Fruit fly (Drosophila melanogaster) whole organism, prepupa: ENCODE measurements around the gene RpS5b.

Source experiments
- Blimp-1 ChIP-seq: fragments of 200-800 bp; sonication (Bioruptor generic); optimal IDR thresholded peaks from 3 replicates; lab custom pipeline; 2017; ENCODE audit warnings: missing biosample characterization, missing genetic modification characterization, mild to moderate bottlenecking, moderate library complexity, missing genetic modification reagents
- CG10631 ChIP-seq: fragments of 200-800 bp; sonication (Bioruptor generic); optimal IDR thresholded peaks from 2 replicates; lab custom pipeline; 2016; ENCODE audit warnings: missing biosample characterization, missing genetic modification characterization
- CG11294 ChIP-seq: fragments of 200-800 bp; sonication (Bioruptor generic); IDR thresholded peaks from 2 replicates; pipeline ENCODE4 v1.3.6; 2022; ENCODE audit warnings: missing biosample characterization, missing genetic modification characterization
- CG11902 ChIP-seq: fragments of 200-800 bp; sonication (Bioruptor generic); optimal IDR thresholded peaks from 3 replicates; lab custom pipeline; 2016; ENCODE audit warnings: missing biosample characterization, missing genetic modification characterization
- CG15336 ChIP-seq: fragments of 200-800 bp; sonication (Bioruptor generic); IDR thresholded peaks from 2 replicates; pipeline ENCODE4 v1.3.6; 2022; ENCODE audit warnings: missing biosample characterization, missing genetic modification characterization
- CG1621 ChIP-seq: fragments of 200-800 bp; sonication (Bioruptor generic); optimal IDR thresholded peaks from 3 replicates; lab custom pipeline; 2018; ENCODE audit warnings: missing biosample characterization, mild to moderate bottlenecking, missing genetic modification characterization
- CG3032 ChIP-seq: fragments of 200-800 bp; optimal IDR thresholded peaks from 2 replicates; lab custom pipeline; 2019; ENCODE audit warnings: missing biosample characterization, mild to moderate bottlenecking, missing genetic modification characterization, moderate library complexity
- CG31627 ChIP-seq: fragments of 200-800 bp; sonication (Bioruptor generic); optimal IDR thresholded peaks from 3 replicates; lab custom pipeline; 2016; ENCODE audit warnings: missing biosample characterization, missing genetic modification characterization
- CG32006 ChIP-seq: fragments of 200-800 bp; sonication (Bioruptor generic); optimal IDR thresholded peaks from 3 replicates; lab custom pipeline; 2017; ENCODE audit warnings: missing biosample characterization, mild to moderate bottlenecking, missing genetic modification characterization
- CG34406 ChIP-seq: fragments of 200-800 bp; sonication (Bioruptor generic); optimal IDR thresholded peaks from 3 replicates; lab custom pipeline; 2016; ENCODE audit warnings: missing biosample characterization, missing genetic modification characterization
- CG4318 ChIP-seq: fragments of 200-800 bp; sonication (Bioruptor generic); optimal IDR thresholded peaks from 3 replicates; lab custom pipeline; 2017; ENCODE audit warnings: missing biosample characterization, mild to moderate bottlenecking, missing genetic modification characterization
- CG6163 ChIP-seq: fragments of 200-800 bp; sonication (Bioruptor generic); IDR thresholded peaks from 3 replicates; pipeline ENCODE4 v1.3.6; 2022; ENCODE audit warnings: missing biosample characterization, missing genetic modification characterization
- CG6276 ChIP-seq: fragments of 200-800 bp; sonication (Bioruptor generic); optimal IDR thresholded peaks from 2 replicates; lab custom pipeline; 2017; ENCODE audit warnings: missing biosample characterization, mild to moderate bottlenecking, missing genetic modification characterization
- CG6792 ChIP-seq: fragments of 200-800 bp; sonication (Bioruptor generic); optimal IDR thresholded peaks from 3 replicates; lab custom pipeline; 2016; ENCODE audit warnings: missing biosample characterization, missing genetic modification characterization
- CG6854 ChIP-seq: fragments of 200-800 bp; sonication (Bioruptor generic); optimal IDR thresholded peaks from 2 replicates; lab custom pipeline; 2017; ENCODE audit warnings: missing biosample characterization, mild to moderate bottlenecking, missing genetic modification characterization
- CG8119 ChIP-seq: fragments of 200-800 bp; sonication (Bioruptor generic); IDR thresholded peaks from 3 replicates; pipeline ENCODE4 v1.3.6; 2022; ENCODE audit warnings: missing biosample characterization, missing genetic modification characterization
- Eip75B ChIP-seq: fragments of 200-800 bp; sonication (Bioruptor generic); optimal IDR thresholded peaks from 3 replicates; lab custom pipeline; 2016; ENCODE audit warnings: missing biosample characterization, missing genetic modification characterization
- Eip78C ChIP-seq: fragments of 200-800 bp; sonication (Bioruptor generic); peaks from one replicate; lab custom pipeline; 2016; ENCODE audit warnings: missing biosample characterization, missing genetic modification characterization
- Ets21C ChIP-seq: fragments of 200-800 bp; sonication (Bioruptor generic); optimal IDR thresholded peaks from 3 replicates; lab custom pipeline; 2016; ENCODE audit warnings: missing biosample characterization, missing genetic modification characterization
- Hr39 ChIP-seq: fragments of 200-800 bp; sonication (Bioruptor generic); optimal IDR thresholded peaks from 2 replicates; lab custom pipeline; 2016; ENCODE audit warnings: missing biosample characterization, missing genetic modification characterization
- Lpt ChIP-seq: fragments of 200-800 bp; sonication (Bioruptor generic); optimal IDR thresholded peaks from 3 replicates; lab custom pipeline; 2016; ENCODE audit warnings: missing biosample characterization, missing genetic modification characterization
- Met ChIP-seq: fragments of 200-800 bp; sonication (Bioruptor generic); optimal IDR thresholded peaks from 3 replicates; lab custom pipeline; 2016; ENCODE audit warnings: missing biosample characterization, missing genetic modification characterization
- Smox ChIP-seq: fragments of 200-800 bp; sonication (Bioruptor generic); optimal IDR thresholded peaks from 3 replicates; lab custom pipeline; 2016; ENCODE audit warnings: missing biosample characterization, missing genetic modification characterization
- Sox14 ChIP-seq: fragments of 200-800 bp; sonication (Bioruptor generic); optimal IDR thresholded peaks from 3 replicates; lab custom pipeline; 2016; ENCODE audit warnings: missing biosample characterization, missing genetic modification characterization
- acj6 ChIP-seq: fragments of 200-800 bp; sonication (Bioruptor generic); optimal IDR thresholded peaks from 3 replicates; lab custom pipeline; 2016; ENCODE audit warnings: missing biosample characterization, missing genetic modification characterization
- cyc ChIP-seq: fragments of 200-800 bp; sonication (Bioruptor generic); optimal IDR thresholded peaks from 3 replicates; lab custom pipeline; 2016; ENCODE audit warnings: missing biosample characterization, missing genetic modification characterization
- esn ChIP-seq: fragments of 200-800 bp; sonication (Bioruptor generic); optimal IDR thresholded peaks from 2 replicates; lab custom pipeline; 2016; ENCODE audit warnings: missing biosample characterization, mild to moderate bottlenecking, missing genetic modification characterization, moderate library complexity
- fd85E ChIP-seq: fragments of 200-800 bp; sonication (Bioruptor generic); optimal IDR thresholded peaks from 3 replicates; lab custom pipeline; 2016; ENCODE audit warnings: missing biosample characterization, missing genetic modification characterization
- fkh ChIP-seq: fragments of 200-800 bp; sonication (Bioruptor generic); optimal IDR thresholded peaks from 3 replicates; lab custom pipeline; 2017; ENCODE audit warnings: missing biosample characterization, mild to moderate bottlenecking, missing genetic modification characterization, moderate library complexity
- lz ChIP-seq: fragments of 200-800 bp; sonication (Bioruptor generic); optimal IDR thresholded peaks from 3 replicates; lab custom pipeline; 2016; ENCODE audit warnings: missing biosample characterization, missing genetic modification characterization
- net ChIP-seq: fragments of 200-800 bp; sonication (Bioruptor generic); optimal IDR thresholded peaks from 3 replicates; lab custom pipeline; 2016; ENCODE audit warnings: missing biosample characterization, missing genetic modification characterization
- pdm3 ChIP-seq: fragments of 200-800 bp; sonication (Bioruptor generic); optimal IDR thresholded peaks from 3 replicates; lab custom pipeline; 2016; ENCODE audit warnings: missing biosample characterization, missing genetic modification characterization
- salr ChIP-seq, 2 experiments: fragments of 200-800 bp; sonication (Bioruptor generic); optimal IDR thresholded peaks; 3 replicates each; lab custom pipeline; 2016 to 2018; ENCODE audit warnings: missing biosample characterization in 2 of 2, missing genetic modification characterization in 2 of 2, mild to moderate bottlenecking in 1 of 2
- ss ChIP-seq, 2 experiments: fragments of 200-800 bp; sonication (Bioruptor generic); optimal IDR thresholded peaks; 2 replicates in 1 of 2; 3 replicates in 1 of 2; lab custom pipeline; 2017 to 2018; ENCODE audit warnings: mild to moderate bottlenecking in 2 of 2, missing biosample characterization in 2 of 2, missing genetic modification characterization in 2 of 2, moderate library complexity in 1 of 2
- topi ChIP-seq: fragments of 200-800 bp; sonication (Bioruptor generic); optimal IDR thresholded peaks from 3 replicates; lab custom pipeline; 2016; ENCODE audit warnings: missing biosample characterization, missing genetic modification characterization
- vri ChIP-seq: fragments of 200-800 bp; sonication (Bioruptor generic); optimal IDR thresholded peaks from 3 replicates; lab custom pipeline; 2016; ENCODE audit warnings: missing biosample characterization, mild to moderate bottlenecking, missing genetic modification characterization

RpS5b gene

dm6 chr3R:14886011-14886534 lies 15.3 kb downstream of the RpS5b start, which contains the start of the genes Rrp6, CG33331 and CG33332 (continued):
- peak; percentile 47; the same call in 1 of the 3 replicates for TF ChIP-seq CG6163 (GFP tag; lab: Robert Waterston, UW)
- no peak for TF ChIP-seq Ets21C (GFP tag; lab: Kevin White, UChicago)
- no peak for TF ChIP-seq Smox (GFP tag; lab: Kevin White, UChicago)
- peak; percentile 76 for TF ChIP-seq CG31627
- peak; percentile 73 for TF ChIP-seq acj6 (GFP tag; lab: Kevin White, UChicago)
- TF ChIP-seq cyc (GFP tag; lab: Kevin White, UChicago): peak; percentile 64
- peak; percentile 40 for TF ChIP-seq CG11902 (GFP tag; lab: Kevin White, UChicago)
- no peak for TF ChIP-seq pdm3
- no peak for TF ChIP-seq CG1621
- no peak for TF ChIP-seq net
- no peak for TF ChIP-seq Blimp-1 (GFP tag; lab: Kevin White, UChicago)
- TF ChIP-seq vri (GFP tag; lab: Kevin White, UChicago): no peak
- TF ChIP-seq ss (GFP tag; optimal IDR thresholded peaks at IDR 0.05; lab: Kevin White, UChicago): no peak
- peak; percentile 66 for TF ChIP-seq CG15336 (GFP tag; lab: Robert Waterston, UW)
- no peak for TF ChIP-seq Eip75B (GFP tag; lab: Kevin White, UChicago)
- TF ChIP-seq CG8119 (GFP tag; lab: Robert Waterston, UW): peak; percentile 65; the same call in 2 of the 3 replicates
- TF ChIP-seq Lpt (GFP tag; lab: Kevin White, UChicago): no peak
- TF ChIP-seq CG4318 (GFP tag; lab: Kevin White, UChicago): no peak
- TF ChIP-seq Eip78C (GFP tag; lab: Kevin White, UChicago): no peak

dm6 chr3R:14880861-14881260 lies 20.5 kb downstream of the RpS5b start:
- TF ChIP-seq fd85E (GFP tag; lab: Kevin White, UChicago) (no peak), cyc (GFP tag; lab: Kevin White, UChicago) (no peak), Blimp-1 (GFP tag; lab: Kevin White, UChicago) (no peak), Met (GFP tag; lab: Kevin White, UChicago) (no peak), CG6792 (GFP tag; lab: Kevin White, UChicago) (no peak), net (no peak), topi (GFP tag; lab: Kevin White, UChicago) (no peak), CG34406 (no peak), CG10631 (GFP tag; lab: Kevin White, UChicago) (no peak), CG1621 (no peak), CG32006 (GFP tag; lab: Kevin White, UChicago) (no peak), CG6276 (no peak), CG15336 (GFP tag; lab: Robert Waterston, UW) (no peak), esn (GFP tag; lab: Kevin White, UChicago) (no peak), CG3032 (tag; lab: Kevin White, UChicago) (no peak), pdm3 (no peak)
- TF ChIP-seq, all 60 proteins: peak for 0

dm6 chr3R:14879207-14879863 lies 22.0 kb downstream of the RpS5b start, which contains the start of gene CG3631:
Gene CG3631 (plus strand): TSS chr3R:14879457.
- TF ChIP-seq CG6163 (GFP tag; lab: Robert Waterston, UW): no peak
- TF ChIP-seq pdm3: no peak
- TF ChIP-seq CG11294 (GFP tag; lab: Robert Waterston, UW): no peak
- TF ChIP-seq Smox (GFP tag; lab: Kevin White, UChicago): no peak
- TF ChIP-seq CG15336 (GFP tag; lab: Robert Waterston, UW): peak; percentile 22; the same call in 1 of the 2 replicates
- no peak for TF ChIP-seq fkh
- peak; percentile 45 for TF ChIP-seq Sox14 (GFP tag; lab: Kevin White, UChicago)
- TF ChIP-seq lz (GFP tag; lab: Kevin White, UChicago): no peak
- no peak for TF ChIP-seq Hr39 (GFP tag; lab: Kevin White, UChicago)

- TF ChIP-seq CG6854: no peak
- no peak for TF ChIP-seq Sox14 (GFP tag; lab: Kevin White, UChicago)
- no peak for TF ChIP-seq salr (GFP tag; optimal IDR thresholded peaks at IDR 0.05; lab: Kevin White, UChicago)
- no peak for TF ChIP-seq pdm3
- no peak for TF ChIP-seq CG1621
- no peak for TF ChIP-seq Eip75B (GFP tag; lab: Kevin White, UChicago)
- TF ChIP-seq, all 60 proteins: peak for 0
Observed at dm6 chr3R:14878145-14878544, 23.2 kb downstream of the RpS5b start.
